Fruit fly (Drosophila melanogaster) whole organism, embryonic: ENCODE measurements around the gene CG4970.

Source experiments
- ATbp ChIP-seq: fragments of 200-800 bp; sonication (Bioruptor generic); optimal IDR thresholded peaks from 2 replicates; lab custom pipeline; 2017; ENCODE audit warnings: missing biosample characterization, mild to moderate bottlenecking, missing genetic modification characterization, missing genetic modification reagents
- CG10147 ChIP-seq: fragments of 200-800 bp; sonication (Bioruptor generic); optimal IDR thresholded peaks from 2 replicates; lab custom pipeline; 2019; ENCODE audit warnings: missing biosample characterization, mild to moderate bottlenecking, missing genetic modification characterization, moderate library complexity
- CG10366 ChIP-seq: fragments of 200-800 bp; sonication (Bioruptor generic); IDR thresholded peaks from 2 replicates; pipeline ENCODE4 v1.3.6; 2022; ENCODE audit warnings: missing biosample characterization, missing genetic modification characterization
- CG10979 ChIP-seq: fragments of 200-800 bp; sonication (Bioruptor generic); optimal IDR thresholded peaks from 2 replicates; lab custom pipeline; 2018; ENCODE audit warnings: missing biosample characterization, mild to moderate bottlenecking, missing genetic modification characterization, moderate library complexity
- CG11093 ChIP-seq: fragments of 200-800 bp; sonication (Bioruptor generic); IDR thresholded peaks from 3 replicates; pipeline ENCODE4 v1.3.6; 2022; ENCODE audit warnings: missing biosample characterization, missing genetic modification characterization
- CG11695 ChIP-seq: fragments of 200-800 bp; sonication (Bioruptor generic); IDR thresholded peaks from 3 replicates; pipeline ENCODE4 v1.3.6; 2022; ENCODE audit warnings: missing biosample characterization, missing genetic modification characterization
- CG11723 ChIP-seq: fragments of 200-800 bp; sonication (Bioruptor generic); optimal IDR thresholded peaks from 2 replicates; lab custom pipeline; 2017; ENCODE audit warnings: missing biosample characterization, mild to moderate bottlenecking, missing genetic modification characterization
- CG12155 ChIP-seq: fragments of 200-800 bp; sonication (Bioruptor generic); optimal IDR thresholded peaks from 3 replicates; lab custom pipeline; 2016; ENCODE audit warnings: missing biosample characterization, missing genetic modification characterization
- CG13775 ChIP-seq: fragments of 200-800 bp; sonication (Bioruptor generic); optimal IDR thresholded peaks from 3 replicates; lab custom pipeline; 2017; ENCODE audit warnings: missing biosample characterization, mild to moderate bottlenecking, missing genetic modification characterization
- CG14965 ChIP-seq: fragments of 200-800 bp; sonication (Bioruptor generic); optimal IDR thresholded peaks from 2 replicates; lab custom pipeline; 2016; ENCODE audit warnings: missing biosample characterization, missing genetic modification characterization, borderline replicate concordance
- CG17912 ChIP-seq: fragments of 200-800 bp; sonication (Bioruptor generic); optimal IDR thresholded peaks from 2 replicates; lab custom pipeline; 2018; ENCODE audit warnings: missing biosample characterization, mild to moderate bottlenecking, missing genetic modification characterization
- CG2199 ChIP-seq: fragments of 200-800 bp; sonication (Bioruptor generic); IDR thresholded peaks from 3 replicates; pipeline ENCODE4 v1.3.6; 2022; ENCODE audit warnings: missing biosample characterization, missing genetic modification characterization
- CG31224 ChIP-seq: fragments of 200-800 bp; sonication (Bioruptor generic); IDR thresholded peaks from 2 replicates; pipeline ENCODE4 v1.3.6; 2022; ENCODE audit warnings: missing biosample characterization, missing genetic modification characterization
- CG31388 ChIP-seq: fragments of 200-800 bp; sonication (Bioruptor generic); optimal IDR thresholded peaks from 2 replicates; lab custom pipeline; 2016; ENCODE audit warnings: missing biosample characterization, missing genetic modification characterization
- CG32767 ChIP-seq: fragments of 200-800 bp; sonication (Bioruptor generic); IDR thresholded peaks from 2 replicates; pipeline ENCODE4 v1.3.6; 2022; ENCODE audit warnings: missing biosample characterization, missing genetic modification characterization
- CG33213 ChIP-seq: fragments of 200-800 bp; sonication (Bioruptor generic); optimal IDR thresholded peaks from 3 replicates; lab custom pipeline; 2016; ENCODE audit warnings: missing biosample characterization, missing genetic modification characterization
- CG3847 ChIP-seq: fragments of 200-800 bp; sonication (Bioruptor generic); IDR thresholded peaks from 2 replicates; pipeline ENCODE4 v1.3.6; 2022; ENCODE audit warnings: missing biosample characterization, missing genetic modification characterization
- CG4854 ChIP-seq: fragments of 200-800 bp; sonication (Bioruptor generic); optimal IDR thresholded peaks from 2 replicates; lab custom pipeline; 2016; ENCODE audit warnings: missing biosample characterization, missing genetic modification characterization, inconsistent platforms
- CG6765 ChIP-seq: fragments of 200-800 bp; sonication (Bioruptor generic); optimal IDR thresholded peaks from 3 replicates; lab custom pipeline; 2017; ENCODE audit warnings: missing biosample characterization, mild to moderate bottlenecking, missing genetic modification characterization
- CG8281 ChIP-seq: fragments of 200-800 bp; sonication (Bioruptor generic); optimal IDR thresholded peaks from 2 replicates; lab custom pipeline; 2018; ENCODE audit warnings: missing biosample characterization, mild to moderate bottlenecking, missing genetic modification characterization, moderate library complexity
- CG8290 ChIP-seq, 3 experiments: fragments of 200-800 bp; sonication (Bioruptor generic); optimal IDR thresholded peaks; 2 replicates each; lab custom pipeline; 2016 to 2019; ENCODE audit warnings: missing biosample characterization in 3 of 3, missing genetic modification characterization in 3 of 3, mild to moderate bottlenecking in 2 of 3, moderate library complexity in 1 of 3
- Deaf1 ChIP-seq: fragments of 200-800 bp; optimal IDR thresholded peaks from 3 replicates; lab custom pipeline; 2019; ENCODE audit warnings: missing biosample characterization, mild to moderate bottlenecking, missing genetic modification characterization, moderate library complexity
- Hmx ChIP-seq: fragments of 200-800 bp; sonication (Bioruptor generic); optimal IDR thresholded peaks from 2 replicates; lab custom pipeline; 2016; ENCODE audit warnings: missing biosample characterization, missing genetic modification characterization
- Hr39 ChIP-seq: fragments of >200 bp; optimal IDR thresholded peaks from 2 replicates; lab custom pipeline; 2017
- Mes4 ChIP-seq: fragments of 200-800 bp; sonication (Bioruptor generic); optimal IDR thresholded peaks from 2 replicates; lab custom pipeline; 2016; ENCODE audit warnings: missing biosample characterization, missing genetic modification characterization
- Sin3A ChIP-seq: fragments of >200 bp; optimal IDR thresholded peaks from 2 replicates; lab custom pipeline; 2018
- TFAM ChIP-seq: fragments of 200-800 bp; sonication (Bioruptor generic); optimal IDR thresholded peaks from 2 replicates; lab custom pipeline; 2017; ENCODE audit warnings: missing biosample characterization, missing genetic modification characterization, inconsistent platforms
- Tbp ChIP-seq: fragments of >200 bp; optimal IDR thresholded peaks from 2 replicates; lab custom pipeline; 2018; ENCODE audit warnings: missing biosample characterization, missing genetic modification characterization
- aop ChIP-seq: fragments of 200-800 bp; sonication (Bioruptor generic); IDR thresholded peaks from 2 replicates; pipeline ENCODE4 v1.3.6; 2022; ENCODE audit warnings: missing biosample characterization, missing genetic modification characterization
- crc ChIP-seq: fragments of 200-800 bp; sonication (Bioruptor generic); optimal IDR thresholded peaks from 2 replicates; lab custom pipeline; 2016; ENCODE audit warnings: missing biosample characterization, missing genetic modification characterization
- dpn ChIP-seq, 2 experiments: fragments of 200-800 bp; sonication (Bioruptor generic); optimal IDR thresholded peaks; 3 replicates each; lab custom pipeline; 2016; ENCODE audit warnings: missing biosample characterization in 2 of 2, missing genetic modification characterization in 2 of 2
- dysf ChIP-seq: fragments of 200-800 bp; sonication (Bioruptor generic); IDR thresholded peaks from 3 replicates; pipeline ENCODE4 v1.3.6; 2022; ENCODE audit warnings: missing biosample characterization, missing genetic modification characterization
- ewg ChIP-seq: fragments of 200-800 bp; sonication (Bioruptor generic); optimal IDR thresholded peaks from 3 replicates; lab custom pipeline; 2017; ENCODE audit warnings: mild to moderate bottlenecking, missing biosample characterization, missing genetic modification reagents, missing genetic modification characterization
- gcm ChIP-seq: fragments of 200-800 bp; sonication (Bioruptor generic); optimal IDR thresholded peaks from 2 replicates; lab custom pipeline; 2019; ENCODE audit warnings: missing biosample characterization, mild to moderate bottlenecking, missing genetic modification characterization, moderate library complexity
- grau ChIP-seq: fragments of 200-800 bp; optimal IDR thresholded peaks from 3 replicates; lab custom pipeline; 2019; ENCODE audit warnings: missing biosample characterization, mild to moderate bottlenecking, missing genetic modification characterization, moderate library complexity
- hbn ChIP-seq: fragments of 200-800 bp; sonication (Bioruptor generic); IDR thresholded peaks from 2 replicates; pipeline ENCODE4 v1.3.6; 2022; ENCODE audit warnings: missing biosample characterization, missing genetic modification characterization; ENCODE audit not compliant: partially characterized antibody
- her ChIP-seq: fragments of 200-800 bp; sonication (Bioruptor generic); optimal IDR thresholded peaks from 2 replicates; lab custom pipeline; 2016; ENCODE audit warnings: missing biosample characterization, missing genetic modification characterization
- hkb ChIP-seq, 2 experiments: fragments of 200-800 bp in 1 of 2; fragments of >200 bp in 1 of 2; sonication (Bioruptor generic) in 1 of 2; IDR thresholded peaks in 1 of 2; optimal IDR thresholded peaks in 1 of 2; 2 replicates each; pipeline versions ENCODE4 v1.3.6 to Lab custom; 2017 to 2022; ENCODE audit warnings: missing biosample characterization in 1 of 2, missing genetic modification characterization in 1 of 2
- kah ChIP-seq: fragments of 200-800 bp; sonication (Bioruptor generic); optimal IDR thresholded peaks from 2 replicates; lab custom pipeline; 2018; ENCODE audit warnings: missing biosample characterization, mild to moderate bottlenecking, missing genetic modification characterization
- pum ChIP-seq: fragments of 200-800 bp; sonication (Bioruptor generic); optimal IDR thresholded peaks from 2 replicates; lab custom pipeline; 2016; ENCODE audit warnings: missing biosample characterization, missing genetic modification characterization
- sc ChIP-seq, 3 experiments: fragments of >200 bp in 2 of 3; fragments of 200-800 bp in 1 of 3; sonication (Bioruptor generic) in 1 of 3; optimal IDR thresholded peaks; 2 replicates in 2 of 3; 3 replicates in 1 of 3; lab custom pipeline; 2017; ENCODE audit warnings: mild to moderate bottlenecking in 1 of 3, missing biosample characterization in 1 of 3, missing genetic modification characterization in 1 of 3, missing genetic modification reagents in 1 of 3
- slbo ChIP-seq: fragments of 200-800 bp; sonication (Bioruptor generic); IDR thresholded peaks from 2 replicates; pipeline ENCODE4 v1.3.6; 2022; ENCODE audit warnings: missing biosample characterization, missing genetic modification characterization
- ssp ChIP-seq: fragments of 200-800 bp; sonication (Bioruptor generic); IDR thresholded peaks from 2 replicates; pipeline ENCODE4 v1.3.6; 2022; ENCODE audit warnings: missing biosample characterization, missing genetic modification characterization
- stc ChIP-seq: fragments of 200-800 bp; sonication (Bioruptor generic); IDR thresholded peaks from 2 replicates; pipeline ENCODE4 v1.3.6; 2022; ENCODE audit warnings: missing biosample characterization, missing genetic modification characterization
- unc-4 ChIP-seq: fragments of 200-800 bp; sonication (Bioruptor generic); IDR thresholded peaks from 2 replicates; pipeline ENCODE4 v1.3.6; 2022; ENCODE audit warnings: missing biosample characterization, missing genetic modification characterization; ENCODE audit not compliant: partially characterized antibody
- vnd ChIP-seq: fragments of 200-800 bp; sonication (Bioruptor generic); IDR thresholded peaks from 3 replicates; pipeline ENCODE4 v1.3.6; 2022; ENCODE audit warnings: missing biosample characterization, missing genetic modification characterization; ENCODE audit not compliant: partially characterized antibody
- yki ChIP-seq: fragments of >200 bp; optimal IDR thresholded peaks from 3 replicates; lab custom pipeline; 2018
- z ChIP-seq: fragments of 200-800 bp; sonication (Bioruptor generic); IDR thresholded peaks from 3 replicates; pipeline ENCODE4 v1.3.6; 2022; ENCODE audit warnings: missing biosample characterization, missing genetic modification characterization
- zfh1 ChIP-seq: fragments of 200-800 bp; sonication (Bioruptor generic); IDR thresholded peaks from 3 replicates; pipeline ENCODE4 v1.3.6; 2022; ENCODE audit warnings: missing biosample characterization, missing genetic modification characterization

Gene CG4970

DNA sequence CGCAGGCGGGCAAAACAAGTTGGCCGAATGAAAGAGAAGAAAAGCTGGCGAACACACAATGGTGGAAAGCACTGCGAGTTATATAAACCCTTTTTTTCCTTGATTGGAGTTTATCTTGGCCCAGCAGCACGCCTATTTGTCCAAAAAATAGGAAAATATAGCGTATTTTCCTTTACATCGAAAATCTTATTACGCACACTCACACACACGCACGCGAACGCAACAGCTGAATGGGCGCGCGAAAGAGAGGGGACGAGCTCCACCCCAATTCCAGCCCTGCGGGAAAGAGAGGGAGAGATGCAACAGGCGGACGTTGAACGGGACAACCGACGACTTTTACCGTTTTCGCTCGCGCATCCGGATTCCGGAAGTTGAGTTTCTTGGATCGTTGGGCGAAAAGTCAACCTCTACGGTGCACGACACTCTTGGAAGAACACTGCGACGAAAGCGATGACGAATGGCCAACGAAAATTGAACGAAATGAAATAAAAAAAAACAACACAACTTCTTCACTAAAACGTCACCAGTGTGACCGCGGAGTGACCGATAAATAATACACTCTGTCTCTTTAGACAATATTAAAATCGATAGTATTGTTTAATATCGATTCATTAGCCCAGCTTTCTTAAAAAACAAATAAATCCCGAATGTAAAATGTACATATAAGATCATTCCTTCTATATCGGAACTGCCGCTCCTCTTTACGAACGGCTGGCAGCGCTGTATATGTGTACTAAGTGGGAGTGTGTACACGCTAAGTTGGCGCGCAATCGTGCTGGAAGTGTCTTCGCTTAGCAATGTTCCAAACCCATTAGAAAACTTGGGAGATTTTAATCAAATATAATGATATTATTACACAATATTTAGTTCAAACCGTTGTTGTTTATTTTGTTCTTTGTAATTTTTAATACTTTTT lies at the start of gene CG4970, which contains the start of gene Dlg5 (continued):
- TF ChIP-seq Mes4 (GFP tag; lab: Kevin White, UChicago), result no peak
- no peak for TF ChIP-seq CG11723 (GFP tag; lab: Kevin White, UChicago)
- TF ChIP-seq dysf (GFP tag; lab: Robert Waterston, UW), result no peak
- no peak for TF ChIP-seq stc
- TF ChIP-seq aop (GFP tag; lab: Robert Waterston, UW), result peak; percentile 38; the same call in 1 of the 2 replicates
- TF ChIP-seq CG10366 (GFP tag; lab: Robert Waterston, UW), result no peak
- TF ChIP-seq kah, result peak; percentile 61
- TF ChIP-seq slbo (GFP tag; lab: Robert Waterston, UW), result no peak; the same call in 1 of the 2 replicates
- no peak for TF ChIP-seq crc
- no peak for TF ChIP-seq pum (GFP tag; lab: Kevin White, UChicago)
- peak; percentile 85 for TF ChIP-seq hkb (optimal IDR thresholded peaks at IDR 0.05; lab: Kevin White, UChicago)
- TF ChIP-seq hkb (GFP tag; IDR thresholded peaks at IDR 0.05; lab: Robert Waterston, UW), result no peak
- TF ChIP-seq CG31224 (GFP tag; lab: Robert Waterston, UW), result no peak
- TF ChIP-seq CG6765 (GFP tag; lab: Kevin White, UChicago), result no peak
- TF ChIP-seq CG31388 (GFP tag; lab: Kevin White, UChicago), result no peak
- TF ChIP-seq CG2199 (GFP tag; lab: Robert Waterston, UW), result no peak
- no peak for TF ChIP-seq her (GFP tag; lab: Kevin White, UChicago)
- TF ChIP-seq TFAM (GFP tag; lab: Kevin White, UChicago), result no peak
- peak; percentile 55 for TF ChIP-seq vnd (GFP tag; lab: Robert Waterston, UW)
- TF ChIP-seq Deaf1 (tag; lab: Kevin White, UChicago), result peak; percentile 10
- TF ChIP-seq CG8281, result no peak
- TF ChIP-seq Tbp, result no peak
- TF ChIP-seq sc (optimal IDR thresholded peaks at IDR 0.05; lab: Kevin White, UChicago), result no peak
- TF ChIP-seq sc (GFP tag; optimal IDR thresholded peaks at IDR 0.05; lab: Kevin White, UChicago), result no peak
- peak in 1 of 2 experiments; percentile 17 for TF ChIP-seq dpn (GFP tag; optimal IDR thresholded peaks at IDR 0.05; lab: Kevin White, UChicago)
- TF ChIP-seq CG11093 (GFP tag; lab: Robert Waterston, UW), result no peak
- TF ChIP-seq Hr39 (lab: Kevin White, UChicago), result no peak
- peak; percentile 67; the same call in 1 of the 2 replicates for TF ChIP-seq hbn (GFP tag; lab: Robert Waterston, UW)
- TF ChIP-seq ATbp, result no peak
- TF ChIP-seq ewg, result peak; percentile 57
- TF ChIP-seq yki, result no peak
- TF ChIP-seq z (GFP tag; lab: Robert Waterston, UW), result no peak
- TF ChIP-seq gcm, result no peak
- TF ChIP-seq CG8290 (GFP tag; optimal IDR thresholded peaks at IDR 0.05; lab: Kevin White, UChicago), result no peak
- no peak for TF ChIP-seq CG8290 (tag; optimal IDR thresholded peaks at IDR 0.05; lab: Kevin White, UChicago)
- TF ChIP-seq Hmx (GFP tag; lab: Kevin White, UChicago), result no peak
- no peak for TF ChIP-seq CG17912
- TF ChIP-seq zfh1 (GFP tag; lab: Robert Waterston, UW), result 0 out of 3 replicates have a peak, but pooled peaks have one; percentile 24
- no peak for TF ChIP-seq CG32767 (GFP tag; lab: Robert Waterston, UW)
- peak; percentile 82 for TF ChIP-seq CG33213 (GFP tag; lab: Kevin White, UChicago)
- peak; percentile 75 for TF ChIP-seq unc-4 (GFP tag; lab: Robert Waterston, UW)
- no peak for TF ChIP-seq CG10979
- TF ChIP-seq CG12155, result no peak
- peak; percentile 65 for TF ChIP-seq CG3847 (GFP tag; lab: Robert Waterston, UW)
- TF ChIP-seq Sin3A (lab: Kevin White, UChicago), result peak; percentile 56
- no peak for TF ChIP-seq ssp
- TF ChIP-seq CG4854 (GFP tag; lab: Kevin White, UChicago), result no peak
- no peak for TF ChIP-seq CG11695 (GFP tag; lab: Robert Waterston, UW)
- TF ChIP-seq CG10147 (GFP tag; lab: Kevin White, UChicago), result peak; percentile 2
- peak; percentile 18 for TF ChIP-seq CG13775
- no peak for TF ChIP-seq CG14965 (GFP tag; lab: Kevin White, UChicago)
- no peak for TF ChIP-seq grau (tag; lab: Kevin White, UChicago)
